Fruit fly (Drosophila melanogaster) whole organism, embryonic: ENCODE results near the gene CG11382.

Experiments
- CG10267 ChIP-seq: fragments of 200-800 bp; sonication (Bioruptor generic); optimal IDR thresholded peaks from 2 replicates; lab custom pipeline; 2018; ENCODE audit warnings: missing biosample characterization, mild to moderate bottlenecking, missing genetic modification characterization, moderate library complexity
- CG14441 ChIP-seq: fragments of 200-800 bp; sonication (Bioruptor generic); IDR thresholded peaks from 2 replicates; pipeline ENCODE4 v1.3.6; 2022; ENCODE audit warnings: missing biosample characterization, missing genetic modification characterization
- CG16815 ChIP-seq: fragments of 200-800 bp; sonication (Bioruptor generic); optimal IDR thresholded peaks from 3 replicates; lab custom pipeline; 2017; ENCODE audit warnings: missing biosample characterization, mild to moderate bottlenecking, missing genetic modification characterization
- CTCF ChIP-seq: fragments of 200-800 bp; sonication (Bioruptor generic); optimal IDR thresholded peaks from 2 replicates; lab custom pipeline; 2017; ENCODE audit warnings: missing biosample characterization, mild to moderate bottlenecking, missing genetic modification characterization, moderate library complexity
- Deaf1 ChIP-seq: fragments of 200-800 bp; optimal IDR thresholded peaks from 3 replicates; lab custom pipeline; 2019; ENCODE audit warnings: missing biosample characterization, mild to moderate bottlenecking, missing genetic modification characterization, moderate library complexity
- Elba2 ChIP-seq: fragments of 200-800 bp; sonication (Bioruptor generic); optimal IDR thresholded peaks from 3 replicates; lab custom pipeline; 2016; ENCODE audit warnings: missing biosample characterization, missing genetic modification characterization
- Spps ChIP-seq: fragments of 200-800 bp; sonication (Bioruptor generic); optimal IDR thresholded peaks from 2 replicates; lab custom pipeline; 2018; ENCODE audit warnings: missing biosample characterization, mild to moderate bottlenecking, missing genetic modification characterization
- h ChIP-seq: fragments of >200 bp; optimal IDR thresholded peaks from 2 replicates; lab custom pipeline; 2017
- trem ChIP-seq: fragments of 200-800 bp; optimal IDR thresholded peaks from 3 replicates; lab custom pipeline; 2019; ENCODE audit warnings: missing biosample characterization, mild to moderate bottlenecking, missing genetic modification characterization, moderate library complexity

DNA sequence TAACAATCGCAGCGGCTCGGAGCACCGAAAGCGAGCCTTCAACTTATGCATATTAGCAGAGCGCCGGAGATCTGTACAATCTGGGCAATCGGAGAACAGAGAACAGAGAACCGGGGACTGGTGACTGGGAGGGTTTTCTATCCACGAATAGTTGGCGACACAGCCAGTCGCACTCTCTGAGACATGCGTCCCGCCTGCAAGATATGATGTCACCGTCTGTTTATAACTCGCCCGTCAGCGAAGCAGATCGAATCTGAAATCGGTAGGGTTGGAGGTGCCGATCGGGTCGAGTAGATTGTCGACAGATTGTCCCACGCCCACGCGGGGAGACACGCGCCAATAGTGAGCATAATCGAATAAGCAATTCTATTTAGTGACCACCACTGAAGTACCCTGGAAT lies 32.3 kb downstream of the CG11382 start:
- no peak for TF ChIP-seq CG16815
- TF ChIP-seq Elba2, result no peak
- no peak for TF ChIP-seq h (lab: Kevin White, UChicago)
- no peak for TF ChIP-seq CG14441 (GFP tag; lab: Robert Waterston, UW)
- no peak for TF ChIP-seq Spps
- no peak for TF ChIP-seq CTCF (GFP tag; lab: Kevin White, UChicago)
- no peak for TF ChIP-seq CG10267 (tag; lab: Kevin White, UChicago)
- no peak for TF ChIP-seq trem
- TF ChIP-seq Deaf1 (tag; lab: Kevin White, UChicago), result no peak
